Fruit fly (Drosophila melanogaster): ENCODE data around the gene CG14636.

DNA sequence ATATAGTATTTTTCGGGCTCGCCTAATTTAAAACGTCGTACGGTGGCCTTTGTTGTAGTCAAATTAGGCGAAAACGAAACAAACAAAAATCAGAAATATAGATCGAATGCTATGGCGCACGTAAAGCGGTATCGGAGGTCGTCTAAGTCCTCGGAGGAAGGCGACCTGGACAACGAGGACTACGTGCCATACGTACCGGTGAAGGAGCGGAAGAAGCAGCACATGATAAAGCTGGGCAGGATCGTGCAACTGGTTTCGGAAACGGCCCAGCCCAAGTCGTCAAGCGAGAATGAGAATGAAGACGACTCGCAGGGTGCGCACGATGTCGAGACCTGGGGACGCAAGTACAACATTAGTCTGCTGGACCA is 17.9 kb upstream of the CG14636 start, which contains the start of gene abs:
- TF ChIP-seq CG8478 (optimal IDR thresholded peaks at IDR 0.05) (no peak), CTCF (optimal IDR thresholded peaks at IDR 0.05) (no peak)
